Worm (Caenorhabditis elegans) whole organism, L1 larva: ENCODE data around the gene F44E5.2.

Experiments used
- aly-2 ChIP-seq: fragments of 150-350 bp; optimal IDR thresholded peaks from 2 replicates; lab custom pipeline; 2014; ENCODE audit warnings: missing biosample characterization, missing genetic modification characterization
- efl-1 ChIP-seq, 4 experiments: fragments of 150-350 bp; optimal IDR thresholded peaks in 3 of 4; peaks in 1 of 4; 1 replicate in 1 of 4; 2 replicates in 3 of 4; lab custom pipeline; 2014; ENCODE audit warnings: missing biosample characterization in 2 of 4, missing genetic modification characterization in 2 of 4, missing genetic modification reagents in 2 of 4
- elt-3 ChIP-seq, 6 experiments: fragments of 150-350 bp in 1 of 6; sonication (generic microtip); optimal IDR thresholded peaks; 2 replicates each; lab custom pipeline; 2017 to 2018; ENCODE audit warnings: missing biosample characterization in 6 of 6, missing genetic modification characterization in 6 of 6, inconsistent platforms in 1 of 6
- isw-1 ChIP-seq: fragments of 200-800 bp; sonication (Bioruptor generic); IDR thresholded peaks from 2 replicates; pipeline ENCODE4 v1.3.6; 2022; ENCODE audit warnings: missing genetic modification characterization, missing compliant biosample characterization
- lir-3 ChIP-seq: sonication (generic microtip); optimal IDR thresholded peaks from 2 replicates; lab custom pipeline; 2016; ENCODE audit warnings: mild to moderate bottlenecking, missing genetic modification characterization, moderate library complexity, missing compliant biosample characterization; ENCODE audit not compliant: poor library complexity
- lsy-2 ChIP-seq, 2 experiments: fragments of 150-350 bp; optimal IDR thresholded peaks; 2 replicates each; lab custom pipeline; 2014; ENCODE audit warnings: missing biosample characterization in 2 of 2, missing genetic modification characterization in 2 of 2
- mdl-1 ChIP-seq, 2 experiments: fragments of 150-350 bp; optimal IDR thresholded peaks; 2 replicates each; lab custom pipeline; 2014 to 2017; ENCODE audit warnings: missing biosample characterization in 2 of 2, missing genetic modification characterization in 2 of 2, inconsistent platforms in 1 of 2
- ztf-11 ChIP-seq, 2 experiments: sonication (generic microtip); optimal IDR thresholded peaks; 2 replicates each; lab custom pipeline; 2016 to 2017; ENCODE audit warnings: missing genetic modification characterization in 2 of 2, missing biosample characterization in 1 of 2, missing compliant biosample characterization in 1 of 2

- TF ChIP-seq lir-3 (tag; lab: Kevin White, UChicago) (no peak), isw-1 (GFP tag; lab: Robert Waterston, UW) (peak; percentile 14; the same call in 1 of the 2 replicates), lsy-2 (tag; optimal IDR thresholded peaks at IDR 0.05; lab: Kevin White, UChicago) (peak in 1 of 2 experiments; percentile 89), ztf-11 (tag; optimal IDR thresholded peaks at IDR 0.05; lab: Kevin White, UChicago) (no peak), elt-3 (tag; optimal IDR thresholded peaks at IDR 0.05; lab: Kevin White, UChicago) (peak in 1 of 6 experiments; percentile 65), efl-1 (optimal IDR thresholded peaks at IDR 0.05; lab: Kevin White, UChicago) (no peak), efl-1 (GFP tag; optimal IDR thresholded peaks at IDR 0.05 in 1 of 2; lab: Kevin White, UChicago) (peak in 1 of 2 experiments; percentile 42), mdl-1 (tag; optimal IDR thresholded peaks at IDR 0.05; lab: Kevin White, UChicago) (no peak), aly-2 (tag; lab: Kevin White, UChicago) (peak; percentile 98)
These were observed 4.6 kb upstream of the F44E5.2 start for ce11 chrII:11761806-11762512.
